Fruit fly (Drosophila melanogaster) whole organism, embryonic: ENCODE data around the gene CG31922.

Experiments
- Abd-B ChIP-seq: fragments of 200-800 bp; sonication (Bioruptor generic); optimal IDR thresholded peaks from 2 replicates; lab custom pipeline; 2018; ENCODE audit warnings: missing biosample characterization, mild to moderate bottlenecking, missing genetic modification characterization, moderate library complexity
- Atf3 ChIP-seq: fragments of 200-800 bp; sonication (Bioruptor generic); optimal IDR thresholded peaks from 3 replicates; lab custom pipeline; 2016; ENCODE audit warnings: missing biosample characterization, missing genetic modification characterization
- CG12391 ChIP-seq: fragments of 200-800 bp; sonication (Bioruptor generic); optimal IDR thresholded peaks from 3 replicates; lab custom pipeline; 2018; ENCODE audit warnings: missing biosample characterization, mild to moderate bottlenecking, missing genetic modification characterization, moderate library complexity
- CG13123 ChIP-seq: fragments of 200-800 bp; sonication (Bioruptor generic); optimal IDR thresholded peaks from 2 replicates; lab custom pipeline; 2016; ENCODE audit warnings: missing biosample characterization, missing genetic modification characterization
- CG13287 ChIP-seq: fragments of 200-800 bp; sonication (Bioruptor generic); IDR thresholded peaks from 2 replicates; pipeline ENCODE4 v1.3.6; 2022; ENCODE audit warnings: missing biosample characterization, missing genetic modification characterization; ENCODE audit not compliant: partially characterized antibody
- CG13296 ChIP-seq: fragments of 200-800 bp; sonication (Bioruptor generic); optimal IDR thresholded peaks from 3 replicates; lab custom pipeline; 2018; ENCODE audit warnings: missing biosample characterization, mild to moderate bottlenecking, missing genetic modification characterization
- CG13775 ChIP-seq: fragments of 200-800 bp; sonication (Bioruptor generic); optimal IDR thresholded peaks from 3 replicates; lab custom pipeline; 2017; ENCODE audit warnings: missing biosample characterization, mild to moderate bottlenecking, missing genetic modification characterization
- CG15073 ChIP-seq: fragments of 200-800 bp; sonication (Bioruptor generic); optimal IDR thresholded peaks from 2 replicates; lab custom pipeline; 2016; ENCODE audit warnings: missing biosample characterization, missing genetic modification characterization
- CG16863 ChIP-seq: fragments of 200-800 bp; sonication (Bioruptor generic); optimal IDR thresholded peaks from 3 replicates; lab custom pipeline; 2016; ENCODE audit warnings: missing biosample characterization, missing genetic modification characterization
- CG31365 ChIP-seq: fragments of 200-800 bp; sonication (Bioruptor generic); optimal IDR thresholded peaks from 2 replicates; lab custom pipeline; 2018; ENCODE audit warnings: missing biosample characterization, mild to moderate bottlenecking, missing genetic modification characterization
- CG34422 ChIP-seq: fragments of 200-800 bp; sonication (Bioruptor generic); IDR thresholded peaks from 3 replicates; pipeline ENCODE4 v1.3.6; 2022; ENCODE audit warnings: missing biosample characterization, missing genetic modification characterization
- CG4730 ChIP-seq: fragments of 200-800 bp; sonication (Bioruptor generic); IDR thresholded peaks from 2 replicates; pipeline ENCODE4 v1.3.6; 2022; ENCODE audit warnings: missing biosample characterization, missing genetic modification characterization
- CG4820 ChIP-seq: fragments of 200-800 bp; sonication (Bioruptor generic); optimal IDR thresholded peaks from 3 replicates; lab custom pipeline; 2016; ENCODE audit warnings: missing biosample characterization, missing genetic modification characterization
- CG5245 ChIP-seq: fragments of 200-800 bp; sonication (Bioruptor generic); optimal IDR thresholded peaks from 3 replicates; lab custom pipeline; 2016; ENCODE audit warnings: missing biosample characterization, missing genetic modification characterization
- CG5953 ChIP-seq: fragments of 200-800 bp; sonication (Bioruptor generic); IDR thresholded peaks from 2 replicates; pipeline ENCODE4 v1.3.6; 2022; ENCODE audit warnings: missing biosample characterization, missing genetic modification characterization
- CG6175 ChIP-seq: fragments of 200-800 bp; sonication (Bioruptor generic); IDR thresholded peaks from 3 replicates; pipeline ENCODE4 v1.3.6; 2022; ENCODE audit warnings: missing biosample characterization, missing genetic modification characterization
- CG6813 ChIP-seq: fragments of 200-800 bp; sonication (Bioruptor generic); optimal IDR thresholded peaks from 2 replicates; lab custom pipeline; 2017; ENCODE audit warnings: missing biosample characterization, missing genetic modification characterization, mild to moderate bottlenecking, moderate library complexity, missing genetic modification reagents
- CG7271 ChIP-seq: fragments of 200-800 bp; sonication (Bioruptor generic); optimal IDR thresholded peaks from 2 replicates; lab custom pipeline; 2018; ENCODE audit warnings: missing biosample characterization, mild to moderate bottlenecking, missing genetic modification characterization, moderate library complexity
- CG7987 ChIP-seq: fragments of 200-800 bp; sonication (Bioruptor generic); optimal IDR thresholded peaks from 2 replicates; lab custom pipeline; 2018; ENCODE audit warnings: missing biosample characterization, mild to moderate bottlenecking, missing genetic modification characterization, moderate library complexity
- CG8359 ChIP-seq: fragments of 200-800 bp; sonication (Bioruptor generic); optimal IDR thresholded peaks from 2 replicates; lab custom pipeline; 2017; ENCODE audit warnings: missing biosample characterization, mild to moderate bottlenecking, missing genetic modification characterization, borderline replicate concordance
- CG9215 ChIP-seq: fragments of 200-800 bp; sonication (Bioruptor generic); IDR thresholded peaks from 2 replicates; pipeline ENCODE4 v1.3.6; 2022; ENCODE audit warnings: missing biosample characterization, missing genetic modification characterization
- CG9609 ChIP-seq: fragments of 200-800 bp; sonication (Bioruptor generic); optimal IDR thresholded peaks from 3 replicates; lab custom pipeline; 2016; ENCODE audit warnings: missing biosample characterization, missing genetic modification characterization
- Chrac-16 ChIP-seq: fragments of 200-800 bp; sonication (Bioruptor generic); optimal IDR thresholded peaks from 3 replicates; lab custom pipeline; 2016; ENCODE audit warnings: missing biosample characterization, missing genetic modification characterization
- D ChIP-seq, 2 experiments: fragments of 200-800 bp in 1 of 2; fragments of >200 bp in 1 of 2; sonication (Bioruptor generic) in 1 of 2; optimal IDR thresholded peaks; 2 replicates in 1 of 2; 3 replicates in 1 of 2; lab custom pipeline; 2017; ENCODE audit warnings: mild to moderate bottlenecking in 1 of 2, missing biosample characterization in 1 of 2, missing genetic modification characterization in 1 of 2, missing genetic modification reagents in 1 of 2
- Drgx ChIP-seq: fragments of 200-800 bp; sonication (Bioruptor generic); IDR thresholded peaks from 2 replicates; pipeline ENCODE4 v1.3.6; 2022; ENCODE audit warnings: missing biosample characterization, missing genetic modification characterization
- Jarid2 ChIP-seq: fragments of 200-800 bp; sonication (Bioruptor generic); optimal IDR thresholded peaks from 3 replicates; lab custom pipeline; 2017; ENCODE audit warnings: mild to moderate bottlenecking, missing biosample characterization, missing genetic modification reagents, missing genetic modification characterization
- MTF-1 ChIP-seq: fragments of 200-800 bp; sonication (Bioruptor generic); optimal IDR thresholded peaks from 2 replicates; lab custom pipeline; 2018; ENCODE audit warnings: missing biosample characterization, mild to moderate bottlenecking, missing genetic modification characterization, borderline replicate concordance
- Nf-YA ChIP-seq: fragments of 200-800 bp; sonication (Bioruptor generic); IDR thresholded peaks from 2 replicates; pipeline ENCODE4 v1.3.6; 2022; ENCODE audit warnings: missing biosample characterization, missing genetic modification characterization
- Six4 ChIP-seq: fragments of 200-800 bp; sonication (Bioruptor generic); optimal IDR thresholded peaks from 2 replicates; lab custom pipeline; 2016; ENCODE audit warnings: missing biosample characterization, missing genetic modification characterization
- Sry-δ ChIP-seq: fragments of 200-800 bp; sonication (Bioruptor generic); optimal IDR thresholded peaks from 2 replicates; lab custom pipeline; 2016; ENCODE audit warnings: missing biosample characterization, missing genetic modification characterization
- Stat92E ChIP-seq, 3 experiments: fragments of >200 bp in 2 of 3; fragments of 200-800 bp in 1 of 3; sonication (Bioruptor generic) in 1 of 3; optimal IDR thresholded peaks; 2 replicates each; lab custom pipeline; 2017 to 2019; ENCODE audit warnings: missing biosample characterization in 3 of 3, missing genetic modification characterization in 3 of 3, mild to moderate bottlenecking in 1 of 3, moderate library complexity in 1 of 3
- Tbp ChIP-seq: fragments of >200 bp; optimal IDR thresholded peaks from 2 replicates; lab custom pipeline; 2018; ENCODE audit warnings: missing biosample characterization, missing genetic modification characterization
- Xrp1 ChIP-seq: fragments of 200-800 bp; sonication (Bioruptor generic); IDR thresholded peaks from 2 replicates; pipeline ENCODE4 v1.3.6; 2022; ENCODE audit warnings: missing biosample characterization, missing genetic modification characterization
- caup ChIP-seq: fragments of 200-800 bp; sonication (Bioruptor generic); optimal IDR thresholded peaks from 3 replicates; lab custom pipeline; 2017; ENCODE audit warnings: missing biosample characterization, mild to moderate bottlenecking, missing genetic modification characterization, moderate library complexity; ENCODE audit not compliant: severe bottlenecking
- corto ChIP-seq: fragments of 200-800 bp; sonication (Bioruptor generic); optimal IDR thresholded peaks from 2 replicates; lab custom pipeline; 2016; ENCODE audit warnings: missing biosample characterization, mild to moderate bottlenecking, missing genetic modification characterization, moderate library complexity
- dmrt11E ChIP-seq: fragments of 200-800 bp; sonication (Bioruptor generic); optimal IDR thresholded peaks from 3 replicates; lab custom pipeline; 2018; ENCODE audit warnings: missing biosample characterization, mild to moderate bottlenecking, missing genetic modification characterization, moderate library complexity
- exex ChIP-seq: fragments of 200-800 bp; sonication (Bioruptor generic); optimal IDR thresholded peaks from 4 replicates; lab custom pipeline; 2018; ENCODE audit warnings: missing biosample characterization, mild to moderate bottlenecking, missing genetic modification characterization, moderate library complexity
- fd64A ChIP-seq: fragments of 200-800 bp; sonication (Bioruptor generic); optimal IDR thresholded peaks from 3 replicates; lab custom pipeline; 2018; ENCODE audit warnings: missing biosample characterization, mild to moderate bottlenecking, missing genetic modification characterization
- gce ChIP-seq: fragments of 200-800 bp; sonication (Bioruptor generic); IDR thresholded peaks from 3 replicates; pipeline ENCODE4 v1.3.6; 2022; ENCODE audit warnings: missing biosample characterization, missing genetic modification characterization
- gsb-n ChIP-seq: fragments of 200-800 bp; sonication (Bioruptor generic); optimal IDR thresholded peaks from 3 replicates; lab custom pipeline; 2018; ENCODE audit warnings: missing biosample characterization, mild to moderate bottlenecking, missing genetic modification characterization
- hbn ChIP-seq: fragments of 200-800 bp; sonication (Bioruptor generic); IDR thresholded peaks from 2 replicates; pipeline ENCODE4 v1.3.6; 2022; ENCODE audit warnings: missing biosample characterization, missing genetic modification characterization; ENCODE audit not compliant: partially characterized antibody
- jigr1 ChIP-seq: fragments of 200-800 bp; sonication (Bioruptor generic); IDR thresholded peaks from 3 replicates; pipeline ENCODE4 v1.3.6; 2022; ENCODE audit warnings: missing biosample characterization, missing genetic modification characterization
- jing ChIP-seq: fragments of 200-800 bp; sonication (Bioruptor generic); optimal IDR thresholded peaks from 2 replicates; lab custom pipeline; 2018; ENCODE audit warnings: missing biosample characterization, mild to moderate bottlenecking, missing genetic modification characterization
- kah ChIP-seq: fragments of 200-800 bp; sonication (Bioruptor generic); optimal IDR thresholded peaks from 2 replicates; lab custom pipeline; 2018; ENCODE audit warnings: missing biosample characterization, mild to moderate bottlenecking, missing genetic modification characterization
- lola ChIP-seq, 3 experiments: fragments of >200 bp in 2 of 3; fragments of 200-800 bp in 1 of 3; sonication (Bioruptor generic) in 1 of 3; optimal IDR thresholded peaks; 2 replicates each; lab custom pipeline; 2017 to 2019; ENCODE audit warnings: missing biosample characterization in 3 of 3, missing genetic modification characterization in 3 of 3, mild to moderate bottlenecking in 1 of 3, moderate library complexity in 1 of 3
- mld ChIP-seq: fragments of 200-800 bp; sonication (Bioruptor generic); IDR thresholded peaks from 3 replicates; pipeline ENCODE4 v1.3.6; 2022; ENCODE audit warnings: missing biosample characterization, missing genetic modification characterization; ENCODE audit not compliant: partially characterized antibody
- pum ChIP-seq: fragments of 200-800 bp; sonication (Bioruptor generic); optimal IDR thresholded peaks from 2 replicates; lab custom pipeline; 2016; ENCODE audit warnings: missing biosample characterization, missing genetic modification characterization
- ro ChIP-seq: fragments of 200-800 bp; sonication (Bioruptor generic); IDR thresholded peaks from 2 replicates; pipeline ENCODE4 v1.3.6; 2022; ENCODE audit warnings: missing biosample characterization, missing genetic modification characterization
- twi ChIP-seq: fragments of 200-800 bp; optimal IDR thresholded peaks from 2 replicates; lab custom pipeline; 2019; ENCODE audit warnings: missing biosample characterization, mild to moderate bottlenecking, missing genetic modification characterization, moderate library complexity

The CG31922 gene

dm6 chr2L:1142730-1143281 is 27.2 kb upstream of the CG31922 start, which contains the start of gene MFS3 (continued):
- TF ChIP-seq CG9609 (no peak), CG13287 (GFP tag; lab: Robert Waterston, UW) (peak; percentile 43; the same call in 1 of the 2 replicates), hbn (no peak), CG6813 (GFP tag; lab: Kevin White, UChicago) (no peak), fd64A (GFP tag; lab: Kevin White, UChicago) (no peak), pum (GFP tag; lab: Kevin White, UChicago) (no peak), Stat92E (GFP tag; optimal IDR thresholded peaks at IDR 0.05; lab: Kevin White, UChicago) (no peak), CG7271 (no peak), CG16863 (no peak), Jarid2 (peak; percentile 66), Tbp (GFP tag; lab: Kevin White, UChicago) (no peak), Six4 (GFP tag; lab: Kevin White, UChicago) (no peak), dmrt11E (tag; lab: Kevin White, UChicago) (no peak), Sry-δ (GFP tag; lab: Kevin White, UChicago) (no peak), CG31365 (tag; lab: Kevin White, UChicago) (no peak), lola (GFP tag; optimal IDR thresholded peaks at IDR 0.05; lab: Kevin White, UChicago) (no peak), MTF-1 (GFP tag; lab: Kevin White, UChicago) (peak; percentile 51), caup (GFP tag; lab: Kevin White, UChicago) (peak; percentile 7), CG13775 (GFP tag; lab: Kevin White, UChicago) (peak; percentile 2), gce (GFP tag; lab: Robert Waterston, UW) (0 out of 3 replicates have a peak, but pooled peaks have one; percentile 32), gsb-n (tag; lab: Kevin White, UChicago) (no peak), D (optimal IDR thresholded peaks at IDR 0.05; lab: Kevin White, UChicago) (no peak), D (GFP tag; optimal IDR thresholded peaks at IDR 0.05; lab: Kevin White, UChicago) (no peak), Abd-B (GFP tag; lab: Kevin White, UChicago) (peak; percentile 27), CG7987 (GFP tag; lab: Kevin White, UChicago) (peak; percentile 41), Nf-YA (GFP tag; lab: Robert Waterston, UW) (no peak), CG9215 (no peak; the same call in 1 of the 2 replicates), CG5245 (no peak), CG12391 (tag; lab: Kevin White, UChicago) (peak; percentile 3), ro (GFP tag; lab: Robert Waterston, UW) (no peak), jigr1 (GFP tag; lab: Robert Waterston, UW) (no peak), Atf3 (no peak), CG34422 (GFP tag; lab: Robert Waterston, UW) (no peak), CG4820 (GFP tag; lab: Kevin White, UChicago) (no peak), kah (GFP tag; lab: Kevin White, UChicago) (no peak), jing (no peak), Xrp1 (peak; percentile 15; the same call in 1 of the 2 replicates), CG15073 (GFP tag; lab: Kevin White, UChicago) (no peak), exex (tag; lab: Kevin White, UChicago) (no peak), mld (GFP tag; lab: Robert Waterston, UW) (no peak), corto (GFP tag; lab: Kevin White, UChicago) (no peak), CG4730 (GFP tag; lab: Robert Waterston, UW) (no peak), CG8359 (no peak), CG13296 (GFP tag; lab: Kevin White, UChicago) (no peak), Drgx (GFP tag; lab: Robert Waterston, UW) (peak; percentile 25; the same call in 1 of the 2 replicates), CG13123 (no peak), CG6175 (peak; percentile 88; the same call in 2 of the 3 replicates), CG5953 (no peak), Chrac-16 (GFP tag; lab: Kevin White, UChicago) (no peak), twi (no peak)
